Fruit fly (Drosophila melanogaster): Measurements from ENCODE around the gene dnd.
A peak's percentile ranks its signal among the peaks of the same experiment; 100 is the strongest.

Gene dnd

dm6 chr3R:21859509-21859908, 27.6 kb downstream of the dnd start (continued):
- TF ChIP-seq CG14710 (tag; optimal IDR thresholded peaks at IDR 0.05) = peak; percentile 53
- TF ChIP-seq disco-r (GFP tag; optimal IDR thresholded peaks at IDR 0.05) = no peak
- no peak for TF ChIP-seq Doc3 (GFP tag; IDR thresholded peaks at IDR 0.05; ENCODE audit: partially characterized antibody)
- peak; percentile 16 for TF ChIP-seq CG2875 (GFP tag; optimal IDR thresholded peaks at IDR 0.05)
- no peak for TF ChIP-seq Bteb2 (GFP tag; optimal IDR thresholded peaks at IDR 0.05)
- TF ChIP-seq Sin3A (optimal IDR thresholded peaks at IDR 0.05) = no peak
- peak; percentile 12 to 34 for TF ChIP-seq Pdp1 (GFP tag; optimal IDR thresholded peaks at IDR 0.05)
- TF ChIP-seq CG18619 (GFP tag; optimal IDR thresholded peaks at IDR 0.05) = peak; percentile 38
- no peak for TF ChIP-seq CrebB (tag; optimal IDR thresholded peaks at IDR 0.05)
- no peak for TF ChIP-seq ro (GFP tag; IDR thresholded peaks at IDR 0.05)
- peak; percentile 40 for TF ChIP-seq CG9437 (GFP tag; optimal IDR thresholded peaks at IDR 0.05)
- no peak for TF ChIP-seq CG32532 (GFP tag; IDR thresholded peaks at IDR 0.05)
- no peak for TF ChIP-seq CG15479 (GFP tag; optimal IDR thresholded peaks at IDR 0.05)
- no peak for TF ChIP-seq hbn (GFP tag; IDR thresholded peaks at IDR 0.05; ENCODE audit: partially characterized antibody)
- 0 out of 3 replicates have a peak, but pooled peaks have one; percentile 47 for TF ChIP-seq dysf (GFP tag; IDR thresholded peaks at IDR 0.05)
- no peak for TF ChIP-seq CG33213 (GFP tag; optimal IDR thresholded peaks at IDR 0.05)
- no peak for TF ChIP-seq Abd-B (GFP tag; optimal IDR thresholded peaks at IDR 0.05)
- no peak for TF ChIP-seq kni (GFP tag; optimal IDR thresholded peaks at IDR 0.05)
- TF ChIP-seq Dp (GFP tag; optimal IDR thresholded peaks at IDR 0.05) = no peak
- TF ChIP-seq CG30431 (GFP tag; optimal IDR thresholded peaks at IDR 0.05) = peak; percentile 50
- no peak for TF ChIP-seq CG3838 (GFP tag; optimal IDR thresholded peaks at IDR 0.05)
- peak; percentile 13 for TF ChIP-seq CG12659 (GFP tag; optimal IDR thresholded peaks at IDR 0.05)
- no peak for TF ChIP-seq Kr (GFP tag; optimal IDR thresholded peaks at IDR 0.05)
- no peak for TF ChIP-seq CG11456 (GFP tag; IDR thresholded peaks at IDR 0.05)
- TF ChIP-seq gfzf (GFP tag; optimal IDR thresholded peaks at IDR 0.05) = no peak
- no peak for TF ChIP-seq wdn (GFP tag; IDR thresholded peaks at IDR 0.05)
- peak; percentile 63; the same call in 1 of the 3 replicates for TF ChIP-seq zfh1 (GFP tag; IDR thresholded peaks at IDR 0.05)
- TF ChIP-seq nerfin-1 (tag; optimal IDR thresholded peaks at IDR 0.05) = peak; percentile 46
- TF ChIP-seq luna (GFP tag; optimal IDR thresholded peaks at IDR 0.05) = no peak
- peak; percentile 16 for TF ChIP-seq CG9817 (tag; optimal IDR thresholded peaks at IDR 0.05)
- TF ChIP-seq repo (GFP tag; optimal IDR thresholded peaks at IDR 0.05) = no peak
- TF ChIP-seq CG4404 (GFP tag; IDR thresholded peaks at IDR 0.05) = peak; percentile 50
- TF ChIP-seq CG11398 (GFP tag; optimal IDR thresholded peaks at IDR 0.05) = no peak
- peak; percentile 47 for TF ChIP-seq NC2β (GFP tag; optimal IDR thresholded peaks at IDR 0.05)
- no peak for TF ChIP-seq inv (GFP tag; IDR thresholded peaks at IDR 0.05; ENCODE audit: partially characterized antibody)
- no peak for TF ChIP-seq CG8290 (GFP tag; optimal IDR thresholded peaks at IDR 0.05)
- no peak for TF ChIP-seq CG8290 (tag; optimal IDR thresholded peaks at IDR 0.05)
- TF ChIP-seq sima (GFP tag; optimal IDR thresholded peaks at IDR 0.05) = no peak
- TF ChIP-seq abd-A (tag; optimal IDR thresholded peaks at IDR 0.05) = no peak
- TF ChIP-seq CG8359 (GFP tag; optimal IDR thresholded peaks at IDR 0.05; ENCODE audit: borderline replicate concordance) = peak; percentile 21
- peak; percentile 68 for TF ChIP-seq gcm (GFP tag; optimal IDR thresholded peaks at IDR 0.05)
- no peak; the same call in 1 of the 2 replicates for TF ChIP-seq stc (GFP tag; IDR thresholded peaks at IDR 0.05)
- TF ChIP-seq tgo (GFP tag; IDR thresholded peaks at IDR 0.05) = no peak
- peak; percentile 51 for TF ChIP-seq Chrac-16 (GFP tag; optimal IDR thresholded peaks at IDR 0.05)
- no peak for TF ChIP-seq CG14441 (GFP tag; IDR thresholded peaks at IDR 0.05)
- peak; percentile 85 for TF ChIP-seq dmrt11E (tag; optimal IDR thresholded peaks at IDR 0.05)
- no peak for TF ChIP-seq Taf1 (GFP tag; IDR thresholded peaks at IDR 0.05)
- no peak for TF ChIP-seq CG7745 (tag; optimal IDR thresholded peaks at IDR 0.05)
- no peak for TF ChIP-seq CG4328 (GFP tag; optimal IDR thresholded peaks at IDR 0.05)
- TF ChIP-seq psq (GFP tag; optimal IDR thresholded peaks at IDR 0.05) = no peak
- TF ChIP-seq pita (GFP tag; optimal IDR thresholded peaks at IDR 0.05) = no peak
- TF ChIP-seq slp2 (GFP tag; optimal IDR thresholded peaks at IDR 0.05) = no peak

Measured in whole organism, embryonic.